Fruit fly (Drosophila melanogaster): Measurements from ENCODE around the gene RfC38.

Gene RfC38

DNA sequence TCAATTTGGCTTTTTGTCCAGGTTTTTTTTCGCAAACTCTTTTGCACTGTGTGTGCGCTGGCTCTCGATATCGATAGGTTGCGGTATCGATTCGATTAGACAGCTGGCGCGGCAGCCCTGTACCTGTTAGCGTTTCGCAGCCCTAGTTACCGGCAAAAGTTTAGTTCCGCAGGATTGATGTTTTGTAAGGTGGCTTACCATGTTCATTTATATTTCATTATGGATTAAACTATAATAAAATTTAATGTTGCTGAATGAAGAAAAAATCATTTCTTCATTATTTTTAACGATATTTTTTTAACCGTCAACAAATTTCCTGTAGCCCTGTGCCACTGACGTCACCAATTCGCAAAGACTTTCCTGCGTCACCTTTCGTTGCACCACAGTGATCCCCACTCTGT lies 23.9 kb downstream of the RfC38 start, which contains the start of gene Reps (continued):
- TF ChIP-seq nmo (GFP tag; optimal IDR thresholded peaks at IDR 0.05): peak; percentile 100
- TF ChIP-seq Ets97D (GFP tag; optimal IDR thresholded peaks at IDR 0.05): peak; percentile 95
- peak; percentile 98 for TF ChIP-seq peb (GFP tag; IDR thresholded peaks at IDR 0.05)
- TF ChIP-seq CG9727 (GFP tag; optimal IDR thresholded peaks at IDR 0.05): peak; percentile 99
- TF ChIP-seq CG32767 (GFP tag; IDR thresholded peaks at IDR 0.05): peak; percentile 97
- peak; percentile 97 for TF ChIP-seq CG13123 (GFP tag; optimal IDR thresholded peaks at IDR 0.05)
- peak; percentile 94 for TF ChIP-seq ac (GFP tag; optimal IDR thresholded peaks at IDR 0.05)
- TF ChIP-seq crc (GFP tag; optimal IDR thresholded peaks at IDR 0.05): peak; percentile 94
- TF ChIP-seq crol (GFP tag; IDR thresholded peaks at IDR 0.05): peak; percentile 82
- peak; percentile 97 for TF ChIP-seq jing (GFP tag; optimal IDR thresholded peaks at IDR 0.05)
- TF ChIP-seq nerfin-2 (GFP tag; IDR thresholded peaks at IDR 0.05; ENCODE audit: partially characterized antibody): peak; percentile 68
- TF ChIP-seq CG2202 (tag; optimal IDR thresholded peaks at IDR 0.05): peak; percentile 97
- no peak for TF ChIP-seq Trl (optimal IDR thresholded peaks at IDR 0.05)
- peak; percentile 97 for TF ChIP-seq Trl (GFP tag; optimal IDR thresholded peaks at IDR 0.05)
- peak; percentile 89 for TF ChIP-seq CG5180 (GFP tag; optimal IDR thresholded peaks at IDR 0.05)
- TF ChIP-seq Sox102F (GFP tag; optimal IDR thresholded peaks at IDR 0.05): peak; percentile 98
- peak; percentile 94 for TF ChIP-seq ssp (GFP tag; IDR thresholded peaks at IDR 0.05)
- peak; percentile 98 for TF ChIP-seq PHDP (tag; optimal IDR thresholded peaks at IDR 0.05)
- no peak for TF ChIP-seq br (optimal IDR thresholded peaks at IDR 0.05)
- peak; percentile 99 for TF ChIP-seq CG2712 (tag; optimal IDR thresholded peaks at IDR 0.05)
- TF ChIP-seq zen2 (GFP tag; IDR thresholded peaks at IDR 0.05; ENCODE audit: partially characterized antibody): peak; percentile 15; the same call in 1 of the 3 replicates
- TF ChIP-seq Myb (GFP tag; optimal IDR thresholded peaks at IDR 0.05): peak; percentile 88
- TF ChIP-seq CG14710 (tag; optimal IDR thresholded peaks at IDR 0.05): peak; percentile 98
- TF ChIP-seq h (optimal IDR thresholded peaks at IDR 0.05): no peak
- TF ChIP-seq B-H1 (GFP tag; IDR thresholded peaks at IDR 0.05): peak; percentile 99
- peak; percentile 99 for TF ChIP-seq CG8765 (GFP tag; IDR thresholded peaks at IDR 0.05)
- peak; percentile 98 for TF ChIP-seq pnt (GFP tag; optimal IDR thresholded peaks at IDR 0.05)
- TF ChIP-seq bigmax (GFP tag; optimal IDR thresholded peaks at IDR 0.05): peak; percentile 62
- peak; percentile 96 for TF ChIP-seq repo (GFP tag; optimal IDR thresholded peaks at IDR 0.05)
- TF ChIP-seq Dref (GFP tag; IDR thresholded peaks at IDR 0.05): peak; percentile 90
- TF ChIP-seq NK7.1 (GFP tag; optimal IDR thresholded peaks at IDR 0.05): peak; percentile 92
- peak; percentile 97 for TF ChIP-seq grau (tag; optimal IDR thresholded peaks at IDR 0.05)
- peak; percentile 98 for TF ChIP-seq Rx (GFP tag; IDR thresholded peaks at IDR 0.05)
- TF ChIP-seq zfh1 (GFP tag; IDR thresholded peaks at IDR 0.05): peak; percentile 99
- TF ChIP-seq salm (tag; optimal IDR thresholded peaks at IDR 0.05): peak; percentile 93
- TF ChIP-seq C15 (GFP tag; IDR thresholded peaks at IDR 0.05): peak; percentile 97
- peak; percentile 97 for TF ChIP-seq CG31388 (GFP tag; optimal IDR thresholded peaks at IDR 0.05)
- peak; percentile 99 for TF ChIP-seq CG15696 (tag; optimal IDR thresholded peaks at IDR 0.05)
- TF ChIP-seq HmgD (GFP tag; optimal IDR thresholded peaks at IDR 0.05): peak; percentile 96
- peak; percentile 74; the same call in 1 of the 2 replicates for TF ChIP-seq sna (GFP tag; IDR thresholded peaks at IDR 0.05; ENCODE audit: partially characterized antibody)
- TF ChIP-seq CG12299 (tag; optimal IDR thresholded peaks at IDR 0.05): peak; percentile 97
- peak; percentile 97 for TF ChIP-seq trem (tag; optimal IDR thresholded peaks at IDR 0.05)
- TF ChIP-seq NFAT (GFP tag; IDR thresholded peaks at IDR 0.05): peak; percentile 98
- TF ChIP-seq Dbx (GFP tag; IDR thresholded peaks at IDR 0.05): peak; percentile 99
- peak; percentile 29 to 78 for TF ChIP-seq insv (GFP tag; optimal IDR thresholded peaks at IDR 0.05)
- TF ChIP-seq Ets65A (GFP tag): peak; percentile 100
- TF ChIP-seq bab2 (GFP tag; optimal IDR thresholded peaks at IDR 0.05): peak; percentile 98
- TF ChIP-seq jumu (GFP tag; optimal IDR thresholded peaks at IDR 0.05): peak; percentile 98
- TF ChIP-seq lov (optimal IDR thresholded peaks at IDR 0.05): no peak
- TF ChIP-seq lov (GFP tag; IDR thresholded peaks at IDR 0.05): peak; percentile 98
- TF ChIP-seq CG17186 (GFP tag; optimal IDR thresholded peaks at IDR 0.05): peak; percentile 97
- TF ChIP-seq CG31365 (tag; optimal IDR thresholded peaks at IDR 0.05): peak; percentile 89
- TF ChIP-seq cato (GFP tag; optimal IDR thresholded peaks at IDR 0.05; ENCODE audit: borderline replicate concordance): peak; percentile 98
